Worm (Caenorhabditis elegans) whole organism, late embryonic: ENCODE measurements around the gene ida-1.

Source experiments
- F13H6.1 ChIP-seq: sonication (generic microtip); optimal IDR thresholded peaks from 2 replicates; lab custom pipeline; 2016; ENCODE audit warnings: missing genetic modification characterization, missing compliant biosample characterization
- K09A11.1 ChIP-seq: sonication (generic microtip); optimal IDR thresholded peaks from 2 replicates; lab custom pipeline; 2017; ENCODE audit warnings: antibody characterized with exemption, mild to moderate bottlenecking, missing genetic modification characterization, missing compliant biosample characterization; ENCODE audit not compliant: insufficient read depth
- Y22D7AL.16 ChIP-seq: sonication (generic microtip); optimal IDR thresholded peaks from 2 replicates; lab custom pipeline; 2016; ENCODE audit warnings: missing genetic modification characterization, missing compliant biosample characterization
- ahr-1 ChIP-seq: sonication (generic microtip); optimal IDR thresholded peaks from 2 replicates; lab custom pipeline; 2016; ENCODE audit warnings: missing genetic modification characterization, missing compliant biosample characterization
- ama-1 ChIP-seq: fragments of 150-350 bp; optimal IDR thresholded peaks from 2 replicates; lab custom pipeline; 2014
- ceh-45 ChIP-seq: fragments of 200-800 bp; sonication (Bioruptor generic); IDR thresholded peaks from 2 replicates; pipeline ENCODE4 v1.3.6; 2022; ENCODE audit warnings: missing genetic modification reagents, missing genetic modification characterization, missing compliant biosample characterization
- ceh-6 ChIP-seq: fragments of 200-800 bp; sonication (Bioruptor generic); optimal IDR thresholded peaks from 2 replicates; lab custom pipeline; 2018; ENCODE audit warnings: mild to moderate bottlenecking, missing genetic modification characterization, missing compliant biosample characterization
- ceh-9 ChIP-seq: sonication (generic microtip); optimal IDR thresholded peaks from 2 replicates; lab custom pipeline; 2016; ENCODE audit warnings: mild to moderate bottlenecking, missing genetic modification characterization, inconsistent platforms, missing compliant biosample characterization
- che-1 ChIP-seq: sonication (generic microtip); optimal IDR thresholded peaks from 2 replicates; lab custom pipeline; 2016; ENCODE audit warnings: mild to moderate bottlenecking, missing genetic modification characterization, missing compliant biosample characterization
- dmd-4 ChIP-seq: sonication (generic microtip); optimal IDR thresholded peaks from 2 replicates; lab custom pipeline; 2016; ENCODE audit warnings: borderline replicate concordance, missing genetic modification characterization, missing compliant biosample characterization
- elt-2 ChIP-seq: sonication (generic microtip); optimal IDR thresholded peaks from 2 replicates; lab custom pipeline; 2016; ENCODE audit warnings: missing genetic modification reagents, missing genetic modification characterization, missing compliant biosample characterization
- elt-4 ChIP-seq: sonication (generic microtip); optimal IDR thresholded peaks from 2 replicates; lab custom pipeline; 2016; ENCODE audit warnings: missing genetic modification characterization, missing compliant biosample characterization
- fkh-6 ChIP-seq: sonication (generic microtip); optimal IDR thresholded peaks from 2 replicates; lab custom pipeline; 2016; ENCODE audit warnings: missing genetic modification characterization, missing compliant biosample characterization
- gmeb-2 ChIP-seq: sonication (generic microtip); optimal IDR thresholded peaks from 2 replicates; lab custom pipeline; 2016; ENCODE audit warnings: missing genetic modification characterization, inconsistent platforms, missing compliant biosample characterization
- hlh-15 ChIP-seq: sonication (generic microtip); optimal IDR thresholded peaks from 2 replicates; lab custom pipeline; 2016; ENCODE audit warnings: missing genetic modification characterization, missing compliant biosample characterization
- hlh-6 ChIP-seq: sonication (generic microtip); optimal IDR thresholded peaks from 2 replicates; lab custom pipeline; 2016; ENCODE audit warnings: missing genotype, missing genetic modification characterization, missing compliant biosample characterization
- lin-11 ChIP-seq: fragments of 200-800 bp; sonication (Bioruptor generic); optimal IDR thresholded peaks from 2 replicates; lab custom pipeline; 2018; ENCODE audit warnings: mild to moderate bottlenecking, missing genetic modification characterization, missing compliant biosample characterization
- mec-3 ChIP-seq: sonication (generic microtip); optimal IDR thresholded peaks from 2 replicates; lab custom pipeline; 2016; ENCODE audit warnings: borderline replicate concordance, missing genetic modification characterization, missing compliant biosample characterization
- nfya-1 ChIP-seq: sonication (generic microtip); optimal IDR thresholded peaks from 2 replicates; lab custom pipeline; 2017; ENCODE audit warnings: missing genetic modification characterization, mild to moderate bottlenecking, missing compliant biosample characterization, antibody characterized with exemption, moderate library complexity
- nhr-232 ChIP-seq: sonication (generic microtip); optimal IDR thresholded peaks from 2 replicates; lab custom pipeline; 2016; ENCODE audit warnings: missing genetic modification characterization, missing compliant biosample characterization
- npax-4 ChIP-seq: sonication (generic microtip); optimal IDR thresholded peaks from 2 replicates; lab custom pipeline; 2016; ENCODE audit warnings: missing genetic modification characterization, missing compliant biosample characterization
- odd-2 ChIP-seq: sonication (generic microtip); optimal IDR thresholded peaks from 2 replicates; lab custom pipeline; 2017; ENCODE audit warnings: antibody characterized with exemption, mild to moderate bottlenecking, missing genetic modification characterization, missing compliant biosample characterization
- pag-3 ChIP-seq: sonication (generic microtip); optimal IDR thresholded peaks from 2 replicates; lab custom pipeline; 2016; ENCODE audit warnings: missing compliant biosample characterization, missing genetic modification characterization, borderline replicate concordance
- pat-9 ChIP-seq: fragments of 200-800 bp; sonication (Bioruptor generic); optimal IDR thresholded peaks from 2 replicates; lab custom pipeline; 2018; ENCODE audit warnings: mild to moderate bottlenecking, missing genetic modification characterization, moderate library complexity, missing compliant biosample characterization
- pqm-1 ChIP-seq: sonication (generic microtip); optimal IDR thresholded peaks from 2 replicates; lab custom pipeline; 2016; ENCODE audit warnings: missing genetic modification characterization, missing compliant biosample characterization
- pros-1 ChIP-seq: fragments of 150-350 bp; optimal IDR thresholded peaks from 2 replicates; lab custom pipeline; 2014; ENCODE audit warnings: missing biosample characterization, missing genetic modification reagents, missing genetic modification characterization
- ref-2 ChIP-seq: sonication (generic microtip); optimal IDR thresholded peaks from 2 replicates; lab custom pipeline; 2016; ENCODE audit warnings: missing genetic modification characterization, missing compliant biosample characterization
- sdc-2 ChIP-seq: sonication (generic microtip); optimal IDR thresholded peaks from 2 replicates; lab custom pipeline; 2016; ENCODE audit warnings: missing genotype, missing genetic modification characterization, missing compliant biosample characterization
- sox-2 ChIP-seq: fragments of 200-800 bp; sonication (Bioruptor generic); IDR thresholded peaks from 2 replicates; pipeline ENCODE4 v1.3.6; 2022; ENCODE audit warnings: missing genetic modification reagents, missing genetic modification characterization, missing compliant biosample characterization
- sox-4 ChIP-seq: sonication (generic microtip); optimal IDR thresholded peaks from 2 replicates; lab custom pipeline; 2017; ENCODE audit warnings: mild to moderate bottlenecking, missing genetic modification characterization, inconsistent platforms, missing compliant biosample characterization
- syd-9 ChIP-seq: sonication (generic microtip); optimal IDR thresholded peaks from 2 replicates; lab custom pipeline; 2016; ENCODE audit warnings: mild to moderate bottlenecking, missing genetic modification characterization, moderate library complexity, missing compliant biosample characterization
- tbx-2 ChIP-seq: sonication (generic microtip); optimal IDR thresholded peaks from 2 replicates; lab custom pipeline; 2016; ENCODE audit warnings: missing genetic modification characterization, missing compliant biosample characterization
- tbx-7 ChIP-seq: sonication (generic microtip); optimal IDR thresholded peaks from 2 replicates; lab custom pipeline; 2016; ENCODE audit warnings: missing genotype, missing genetic modification characterization, missing compliant biosample characterization
- ttx-3 ChIP-seq: sonication (generic microtip); optimal IDR thresholded peaks from 2 replicates; lab custom pipeline; 2016; ENCODE audit warnings: missing genetic modification reagents, missing genetic modification characterization, missing compliant biosample characterization
- unc-3 ChIP-seq, 2 experiments: fragments of 200-800 bp in 1 of 2; sonication (Bioruptor generic) in 1 of 2; sonication (generic microtip) in 1 of 2; conservative IDR thresholded peaks in 1 of 2; optimal IDR thresholded peaks in 1 of 2; 2 replicates each; pipeline versions ENCODE4 v1.3.6 to Lab custom; 2016 to 2022; ENCODE audit warnings: missing compliant biosample characterization in 2 of 2, missing genetic modification characterization in 2 of 2, missing genetic modification reagents in 1 of 2
- unc-42 ChIP-seq: sonication (generic microtip); optimal IDR thresholded peaks from 2 replicates; lab custom pipeline; 2016; ENCODE audit warnings: missing genotype, missing genetic modification characterization, missing compliant biosample characterization
- unc-55 ChIP-seq: sonication (generic microtip); optimal IDR thresholded peaks from 2 replicates; lab custom pipeline; 2017; ENCODE audit warnings: missing biosample characterization, missing genetic modification reagents, missing genetic modification characterization
- unc-86 ChIP-seq: sonication (generic microtip); optimal IDR thresholded peaks from 2 replicates; lab custom pipeline; 2016; ENCODE audit warnings: missing genetic modification characterization, missing compliant biosample characterization
- zip-5 ChIP-seq: sonication (generic microtip); optimal IDR thresholded peaks from 2 replicates; lab custom pipeline; 2016; ENCODE audit warnings: missing genetic modification characterization, missing compliant biosample characterization

ida-1 gene

DNA sequence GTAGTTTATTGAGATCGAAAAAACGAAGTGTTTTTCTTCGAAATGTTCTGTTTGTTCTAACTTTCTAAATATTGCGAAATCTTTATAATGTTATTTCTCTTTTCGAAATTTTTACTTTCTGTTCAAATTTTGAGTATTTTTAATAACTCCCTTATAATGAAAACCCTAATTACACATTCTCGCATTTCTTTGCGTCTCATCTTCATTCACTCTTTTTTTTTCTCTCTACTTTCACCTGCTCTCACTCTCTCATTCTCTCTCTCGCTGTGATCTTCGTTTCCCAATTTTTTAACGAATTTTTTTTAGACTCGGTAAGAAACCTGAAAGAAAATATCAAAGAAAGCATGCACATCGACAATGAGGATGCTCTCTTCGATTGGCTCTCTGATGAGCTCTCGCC lies 44.1 kb upstream of the ida-1 start, which contains the start of gene rbm-26:
Gene rbm-26, plus strand, starts transcription at position 301 of the 400 bp plus-strand sequence.
- TF ChIP-seq syd-9 (tag; lab: Kevin White, UChicago), result no peak
- TF ChIP-seq ttx-3, result no peak

DNA sequence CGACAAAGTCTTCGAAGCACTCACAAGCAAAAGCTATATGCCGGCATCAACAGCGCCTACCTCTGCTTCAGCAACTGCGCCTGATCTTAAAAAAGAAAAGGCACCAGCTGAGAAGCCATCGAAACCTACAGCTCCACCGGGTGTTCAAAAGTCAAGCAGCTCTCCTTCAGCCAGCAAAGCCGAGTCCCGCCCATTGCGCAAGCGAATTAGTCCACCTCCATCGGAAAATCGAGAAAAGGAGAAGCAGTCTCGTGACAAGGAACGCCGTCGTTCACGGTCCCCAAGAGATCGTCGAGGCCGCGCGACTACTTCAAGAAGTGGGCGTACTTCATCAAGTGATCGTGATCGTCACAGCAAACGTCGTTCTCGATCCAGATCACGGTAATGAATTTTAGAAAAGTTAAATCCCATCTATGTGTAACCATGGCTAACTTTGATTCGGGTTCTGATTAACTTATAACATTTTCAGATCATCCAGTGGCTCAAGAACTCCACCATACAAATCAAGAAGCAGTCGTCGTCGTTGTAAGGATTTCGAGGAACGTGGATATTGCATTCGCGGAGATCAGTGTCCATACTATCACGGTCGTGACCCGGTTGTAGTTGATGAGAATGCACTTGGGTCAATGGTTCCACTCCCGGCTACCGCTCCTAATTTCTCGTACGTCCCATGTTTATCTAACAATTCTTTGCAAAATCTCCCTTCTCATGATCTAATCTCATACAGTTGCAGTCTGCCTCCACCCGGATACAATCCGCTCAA lies 43.3 kb upstream of the ida-1 start:
- TF ChIP-seq ama-1 (no peak), lin-11 (tag; lab: Kevin White, UChicago) (no peak), unc-3 (GFP tag; conservative IDR thresholded peaks at IDR 0.05; lab: Robert Waterston, UW) (no peak), unc-3 (tag; optimal IDR thresholded peaks at IDR 0.05; lab: Kevin White, UChicago) (no peak), sox-4 (tag; lab: Kevin White, UChicago) (no peak), syd-9 (tag; lab: Kevin White, UChicago) (no peak), ref-2 (no peak), pqm-1 (no peak)

DNA sequence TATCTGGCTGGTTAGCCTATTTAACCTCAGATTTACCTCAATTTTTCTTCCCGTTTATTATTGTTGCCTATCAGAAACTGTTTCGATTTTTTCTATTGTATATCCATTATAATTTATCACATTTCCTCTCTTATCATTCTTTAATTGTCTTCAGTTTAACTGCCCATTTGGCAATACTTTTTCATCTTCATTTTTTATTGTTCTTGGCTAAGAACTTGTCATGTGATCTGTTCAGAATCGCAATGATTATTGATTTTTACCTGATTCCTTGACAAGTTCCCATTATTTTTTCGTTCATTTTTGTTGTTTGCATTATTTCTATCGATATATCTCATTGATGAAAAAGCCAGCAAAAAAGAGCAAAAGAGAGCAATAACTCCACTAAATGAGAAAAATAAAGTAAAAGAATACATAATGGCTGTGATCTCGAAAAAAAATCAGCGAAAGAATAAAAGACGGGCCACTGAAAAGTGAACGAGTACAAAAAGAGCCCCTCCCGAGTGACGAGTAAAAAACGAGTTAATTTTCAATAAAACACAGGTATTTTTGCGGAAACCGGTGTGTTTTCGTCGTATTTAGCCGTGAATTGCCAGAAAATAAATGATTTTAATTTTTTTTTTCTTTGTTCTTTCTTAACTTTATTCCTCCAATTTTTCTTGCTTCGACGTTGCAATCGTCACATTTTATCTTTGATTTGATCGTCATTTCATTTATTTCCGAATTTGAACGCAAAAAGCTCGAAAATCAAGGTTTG lies 40.9 kb upstream of the ida-1 start, which contains the start of gene arf-1:
Gene arf-1, plus strand, starts transcription at position 657 of the 754 bp plus-strand sequence.
- TF ChIP-seq ama-1, result no peak
- no peak for TF ChIP-seq unc-42
- TF ChIP-seq unc-3 (GFP tag; conservative IDR thresholded peaks at IDR 0.05; lab: Robert Waterston, UW), result no peak
- TF ChIP-seq unc-3 (tag; optimal IDR thresholded peaks at IDR 0.05; lab: Kevin White, UChicago), result no peak
- TF ChIP-seq Y22D7AL.16 (tag; lab: Kevin White, UChicago), result no peak
- no peak for TF ChIP-seq ttx-3
- TF ChIP-seq npax-4 (tag; lab: Kevin White, UChicago), result no peak
- TF ChIP-seq sox-4 (tag; lab: Kevin White, UChicago), result no peak
- TF ChIP-seq odd-2 (tag; lab: Kevin White, UChicago), result no peak
- TF ChIP-seq hlh-6 (tag; lab: Kevin White, UChicago), result no peak
- TF ChIP-seq, all 69 proteins: peak for 0

DNA sequence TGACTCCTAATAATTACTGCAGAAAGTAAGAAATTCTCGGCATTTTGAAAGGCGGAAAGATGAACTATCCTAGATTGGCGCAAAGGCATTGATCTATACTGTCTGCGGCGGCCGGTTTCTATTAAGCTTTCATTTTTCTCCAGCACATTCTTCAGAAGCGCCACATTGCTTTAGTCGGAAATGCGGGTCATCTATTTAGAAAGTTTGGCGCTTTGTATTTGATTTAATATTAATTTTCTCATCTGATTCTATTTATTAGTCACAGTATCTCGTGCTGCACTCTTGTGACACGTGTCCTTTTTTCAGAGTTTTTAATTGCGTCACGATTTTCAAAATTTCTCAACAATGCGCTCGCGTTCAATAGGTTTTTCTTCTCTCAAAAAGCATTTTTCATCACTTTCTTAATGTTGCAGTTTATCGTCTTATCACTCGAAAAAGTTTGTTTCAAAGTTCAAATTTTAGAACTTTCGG lies 40.3 kb upstream of the ida-1 start:
- no peak for TF ChIP-seq mec-3 (tag; lab: Kevin White, UChicago)
- TF ChIP-seq ceh-45 (GFP tag; lab: Robert Waterston, UW), result no peak
- TF ChIP-seq che-1, result no peak
- no peak for TF ChIP-seq ahr-1 (tag; lab: Kevin White, UChicago)
- no peak for TF ChIP-seq nfya-1
- TF ChIP-seq zip-5, result no peak
- no peak for TF ChIP-seq pag-3 (tag; lab: Kevin White, UChicago)
- TF ChIP-seq odd-2 (tag; lab: Kevin White, UChicago), result no peak
- TF ChIP-seq nhr-232 (tag; lab: Kevin White, UChicago), result no peak
- no peak for TF ChIP-seq unc-55 (GFP tag; lab: Kevin White, UChicago)

DNA sequence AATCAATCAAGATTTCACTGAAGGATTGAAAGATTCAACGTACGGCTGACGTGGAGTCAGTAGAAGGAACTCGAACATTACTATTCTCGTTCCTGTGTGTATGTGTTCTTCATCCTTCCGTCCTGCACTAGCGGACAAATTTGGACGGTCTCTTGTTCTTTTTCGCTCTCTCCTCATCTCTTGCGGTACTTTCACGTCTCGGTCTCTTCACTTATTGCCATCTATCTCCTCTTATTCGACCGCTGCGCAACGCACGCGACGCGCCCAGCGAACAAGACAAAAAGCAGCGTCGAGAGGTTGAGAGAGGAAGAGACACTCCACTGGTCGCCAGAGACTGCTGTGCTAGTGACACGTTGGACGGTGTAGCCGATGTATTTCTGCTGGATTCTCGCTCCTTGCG lies 39.9 kb upstream of the ida-1 start:
- TF ChIP-seq npax-4 (tag; lab: Kevin White, UChicago), result no peak
- peak; percentile 20; the same call in 1 of the 2 replicates for TF ChIP-seq sox-2 (GFP tag; lab: Robert Waterston, UW)
- peak; percentile 83 for TF ChIP-seq tbx-2 (tag; lab: Kevin White, UChicago)
- TF ChIP-seq ceh-6 (GFP tag; lab: Kevin White, UChicago), result no peak
- no peak for TF ChIP-seq gmeb-2 (tag; lab: Kevin White, UChicago)
- TF ChIP-seq pat-9, result no peak
- TF ChIP-seq F13H6.1, result peak; percentile 17
- TF ChIP-seq ceh-9, result no peak
- TF ChIP-seq dmd-4, result no peak
- no peak for TF ChIP-seq nhr-232 (tag; lab: Kevin White, UChicago)
- no peak for TF ChIP-seq unc-86 (tag; lab: Kevin White, UChicago)
- 0 out of 2 replicates have a peak, but pooled peaks have one; percentile 13 for TF ChIP-seq ceh-45 (GFP tag; lab: Robert Waterston, UW)
- no peak for TF ChIP-seq elt-4 (tag; lab: Kevin White, UChicago)
- no peak for TF ChIP-seq K09A11.1
- no peak for TF ChIP-seq hlh-15
- peak; percentile 26 for TF ChIP-seq sdc-2 (tag; lab: Kevin White, UChicago)
- no peak for TF ChIP-seq fkh-6 (tag; lab: Kevin White, UChicago)
- TF ChIP-seq ahr-1 (tag; lab: Kevin White, UChicago), result no peak
- TF ChIP-seq pros-1 (tag; lab: Kevin White, UChicago), result peak; percentile 71
- TF ChIP-seq tbx-7 (tag; lab: Kevin White, UChicago), result peak; percentile 22
- no peak for TF ChIP-seq pqm-1
- TF ChIP-seq unc-42, result peak; percentile 34
- TF ChIP-seq syd-9 (tag; lab: Kevin White, UChicago), result peak; percentile 54
- TF ChIP-seq elt-2 (tag; lab: Kevin White, UChicago), result peak; percentile 45
- TF ChIP-seq unc-3 (GFP tag; conservative IDR thresholded peaks at IDR 0.05; lab: Robert Waterston, UW), result no peak
- no peak for TF ChIP-seq unc-3 (tag; optimal IDR thresholded peaks at IDR 0.05; lab: Kevin White, UChicago)
